Fruit fly (Drosophila melanogaster) whole organism, wandering third instar larva: Measurements from ENCODE around the gene ssp.
A peak's percentile ranks its signal among the peaks of the same experiment; 100 is the strongest.

Experiments used
- Abd-B ChIP-seq: fragments of >200 bp; optimal IDR thresholded peaks from 2 replicates; lab custom pipeline; 2017; ENCODE audit warnings: missing biosample characterization, missing genetic modification characterization
- CG32264 ChIP-seq: fragments of 200-800 bp; sonication (Bioruptor generic); optimal IDR thresholded peaks from 2 replicates; lab custom pipeline; 2016; ENCODE audit warnings: missing biosample characterization, missing genetic modification characterization
- CG9705 ChIP-seq: fragments of 200-800 bp; sonication (Bioruptor generic); optimal IDR thresholded peaks from 2 replicates; lab custom pipeline; 2018; ENCODE audit warnings: missing biosample characterization, mild to moderate bottlenecking, missing genetic modification characterization
- CrebA ChIP-seq: fragments of 200-800 bp; sonication (Bioruptor generic); optimal IDR thresholded peaks from 2 replicates; lab custom pipeline; 2016; ENCODE audit warnings: missing biosample characterization, mild to moderate bottlenecking, missing genetic modification characterization, borderline replicate concordance
- Dfd ChIP-seq: fragments of >200 bp; optimal IDR thresholded peaks from 2 replicates; lab custom pipeline; 2017; ENCODE audit warnings: missing biosample characterization, missing genetic modification characterization
- Dif ChIP-seq: fragments of 200-275, 200-300 bp; sonication (Bioruptor generic); optimal IDR thresholded peaks from 2 replicates; lab custom pipeline; 2018; ENCODE audit warnings: missing biosample characterization, missing genetic modification characterization; ENCODE audit not compliant: partially characterized antibody
- GATAd ChIP-seq: sonication (Bioruptor generic); optimal IDR thresholded peaks from 2 replicates; lab custom pipeline; 2016; ENCODE audit warnings: missing biosample characterization, missing genetic modification characterization
- HLH106 ChIP-seq: fragments of 200-800 bp; optimal IDR thresholded peaks from 3 replicates; lab custom pipeline; 2019; ENCODE audit warnings: missing biosample characterization, mild to moderate bottlenecking, missing genetic modification characterization, moderate library complexity
- Hnf4 ChIP-seq: fragments of 200-800 bp; sonication (Bioruptor generic); optimal IDR thresholded peaks from 2 replicates; lab custom pipeline; 2016; ENCODE audit warnings: missing biosample characterization, mild to moderate bottlenecking, missing genetic modification characterization
- Hr78 ChIP-seq: fragments of >200 bp; optimal IDR thresholded peaks from 2 replicates; lab custom pipeline; 2017; ENCODE audit warnings: missing biosample characterization, missing genetic modification characterization
- Hr83 ChIP-seq: fragments of 200-300 bp; sonication (Bioruptor generic); optimal IDR thresholded peaks from 2 replicates; lab custom pipeline; 2016; ENCODE audit warnings: missing biosample characterization, mild to moderate bottlenecking, missing genetic modification characterization, moderate library complexity; ENCODE audit not compliant: poor library complexity, severe bottlenecking
- Jra ChIP-seq: sonication (Bioruptor generic); optimal IDR thresholded peaks from 2 replicates; lab custom pipeline; 2016; ENCODE audit warnings: missing biosample characterization, missing genetic modification characterization
- Mio ChIP-seq: sonication (Bioruptor generic); optimal IDR thresholded peaks from 2 replicates; lab custom pipeline; 2016; ENCODE audit warnings: missing biosample characterization, missing genetic modification characterization
- Myc ChIP-seq: fragments of >200 bp; optimal IDR thresholded peaks from 2 replicates; lab custom pipeline; 2017
- N ChIP-seq: fragments of >200 bp; optimal IDR thresholded peaks from 2 replicates; lab custom pipeline; 2018; ENCODE audit warnings: missing biosample characterization, missing external identifiers, missing genetic modification characterization
- OdsH ChIP-seq: fragments of 200-800 bp; sonication (Bioruptor generic); optimal IDR thresholded peaks from 2 replicates; lab custom pipeline; 2016; ENCODE audit warnings: missing biosample characterization, mild to moderate bottlenecking, missing genetic modification characterization
- Rel ChIP-seq, 2 experiments: fragments of 200-800 bp; sonication (Bioruptor generic) in 1 of 2; optimal IDR thresholded peaks; 2 replicates in 1 of 2; 3 replicates in 1 of 2; lab custom pipeline; 2016 to 2019; ENCODE audit warnings: mild to moderate bottlenecking in 2 of 2, missing biosample characterization in 2 of 2, missing genetic modification characterization in 2 of 2, moderate library complexity in 1 of 2
- Sp1 ChIP-seq: fragments of 200-800 bp; sonication (Bioruptor generic); optimal IDR thresholded peaks from 3 replicates; lab custom pipeline; 2019; ENCODE audit warnings: missing biosample characterization, mild to moderate bottlenecking, missing genetic modification characterization, moderate library complexity
- Vsx2 ChIP-seq: fragments of 200-300, 225-300 bp; sonication (Bioruptor generic); optimal IDR thresholded peaks from 2 replicates; lab custom pipeline; 2018; ENCODE audit warnings: missing biosample characterization, missing genetic modification characterization; ENCODE audit not compliant: partially characterized antibody
- br ChIP-seq: fragments of 200-800 bp; sonication (Bioruptor generic); optimal IDR thresholded peaks from 2 replicates; lab custom pipeline; 2016; ENCODE audit warnings: missing biosample characterization, missing genetic modification characterization
- brk ChIP-seq: fragments of 200-800 bp; sonication (Bioruptor generic); optimal IDR thresholded peaks from 2 replicates; lab custom pipeline; 2016; ENCODE audit warnings: missing biosample characterization, mild to moderate bottlenecking, missing genetic modification characterization
- dl ChIP-seq, 2 experiments: fragments of 175-275, 200-275 bp in 1 of 2; fragments of 200-275 bp in 1 of 2; sonication (Bioruptor generic); optimal IDR thresholded peaks; lab custom pipeline; 2018; ENCODE audit warnings: mild to moderate bottlenecking in 2 of 2, missing biosample characterization in 2 of 2, missing genetic modification characterization in 2 of 2, moderate library complexity in 2 of 2; ENCODE audit not compliant: partially characterized antibody in 2 of 2, insufficient read depth in 1 of 2
- dmrt93B ChIP-seq: fragments of 200-800 bp; sonication (Bioruptor generic); optimal IDR thresholded peaks from 2 replicates; lab custom pipeline; 2018; ENCODE audit warnings: missing biosample characterization, mild to moderate bottlenecking, missing genetic modification characterization
- dsf ChIP-seq: sonication (Bioruptor generic); optimal IDR thresholded peaks from 2 replicates; lab custom pipeline; 2016; ENCODE audit warnings: missing biosample characterization, missing genetic modification characterization, borderline replicate concordance
- ey ChIP-seq: fragments of 200-800 bp; sonication (Bioruptor generic); optimal IDR thresholded peaks from 2 replicates; lab custom pipeline; 2016; ENCODE audit warnings: missing biosample characterization, missing genetic modification characterization
- foxo ChIP-seq, 2 experiments: fragments of 200-800 bp; sonication (Bioruptor generic); optimal IDR thresholded peaks; 2 replicates in 1 of 2; 3 replicates in 1 of 2; lab custom pipeline; 2016 to 2017; ENCODE audit warnings: missing biosample characterization in 2 of 2, missing genetic modification characterization in 2 of 2
- fru ChIP-seq: fragments of 200-800 bp; sonication (Bioruptor generic); optimal IDR thresholded peaks from 3 replicates; lab custom pipeline; 2016; ENCODE audit warnings: missing biosample characterization, mild to moderate bottlenecking, missing genetic modification characterization
- h ChIP-seq: fragments of 200-800 bp; sonication (Bioruptor generic); optimal IDR thresholded peaks from 3 replicates; lab custom pipeline; 2016; ENCODE audit warnings: missing biosample characterization, mild to moderate bottlenecking, missing genetic modification characterization
- jim ChIP-seq: fragments of 175-275, 200-325 bp; sonication (Bioruptor generic); optimal IDR thresholded peaks from 2 replicates; lab custom pipeline; 2016; ENCODE audit warnings: missing biosample characterization, mild to moderate bottlenecking, missing genetic modification characterization
- lola ChIP-seq: fragments of >200 bp; optimal IDR thresholded peaks from 2 replicates; lab custom pipeline; 2017; ENCODE audit warnings: missing biosample characterization, missing genetic modification characterization
- pan ChIP-seq: fragments of >200 bp; optimal IDR thresholded peaks from 2 replicates; lab custom pipeline; 2017
- psq ChIP-seq: fragments of 200-800 bp; sonication (Bioruptor generic); optimal IDR thresholded peaks from 3 replicates; lab custom pipeline; 2017; ENCODE audit warnings: missing biosample characterization, mild to moderate bottlenecking, missing genetic modification characterization, moderate library complexity
- rgr ChIP-seq: fragments of 200-800 bp; sonication (Bioruptor generic); optimal IDR thresholded peaks from 3 replicates; lab custom pipeline; 2016; ENCODE audit warnings: missing biosample characterization, mild to moderate bottlenecking, missing genetic modification characterization
- sage ChIP-seq: fragments of 200-800 bp; sonication (Bioruptor generic); optimal IDR thresholded peaks from 2 replicates; lab custom pipeline; 2016; ENCODE audit warnings: missing biosample characterization, mild to moderate bottlenecking, missing genetic modification characterization
- sv ChIP-seq: fragments of 200-800 bp; sonication (Bioruptor generic); optimal IDR thresholded peaks from 3 replicates; lab custom pipeline; 2016; ENCODE audit warnings: missing biosample characterization, missing genetic modification characterization
- tai ChIP-seq: sonication (Bioruptor generic); optimal IDR thresholded peaks from 2 replicates; lab custom pipeline; 2016; ENCODE audit warnings: missing biosample characterization, missing genetic modification characterization
- usp ChIP-seq: fragments of >200 bp; optimal IDR thresholded peaks from 2 replicates; lab custom pipeline; 2017; ENCODE audit warnings: missing biosample characterization, missing genetic modification characterization
- woc ChIP-seq: sonication (Bioruptor generic); optimal IDR thresholded peaks from 2 replicates; lab custom pipeline; 2016; ENCODE audit warnings: missing biosample characterization, mild to moderate bottlenecking, missing genetic modification characterization

The ssp gene

dm6 chr3L:12124138-12124583 is 6.1 kb downstream of the ssp start:
- TF ChIP-seq Abd-B (GFP tag; lab: Kevin White, UChicago): peak; percentile 58
- no peak for TF ChIP-seq dsf (GFP tag; lab: Kevin White, UChicago)
- TF ChIP-seq HLH106 (tag; lab: Kevin White, UChicago): peak; percentile 36
- TF ChIP-seq psq: peak; percentile 47
- peak; percentile 74 for TF ChIP-seq h (GFP tag; lab: Kevin White, UChicago)
- peak; percentile 68 for TF ChIP-seq Hr78 (GFP tag; lab: Kevin White, UChicago)
- TF ChIP-seq fru (GFP tag; lab: Kevin White, UChicago): no peak
- TF ChIP-seq CG9705 (GFP tag; lab: Kevin White, UChicago): peak; percentile 6
- no peak for TF ChIP-seq ey (GFP tag; lab: Kevin White, UChicago)
- TF ChIP-seq Dif (GFP tag; lab: Kevin White, UChicago): peak; percentile 73
- no peak for TF ChIP-seq pan
- TF ChIP-seq Rel (GFP tag; optimal IDR thresholded peaks at IDR 0.05; lab: Kevin White, UChicago): no peak
- peak; percentile 76 for TF ChIP-seq Rel (tag; optimal IDR thresholded peaks at IDR 0.05; lab: Kevin White, UChicago)
- peak; percentile 93 for TF ChIP-seq N (GFP tag; lab: Kevin White, UChicago)
- peak in 1 of 2 experiments; percentile 34 for TF ChIP-seq foxo (GFP tag; optimal IDR thresholded peaks at IDR 0.05; lab: Kevin White, UChicago)
- peak; percentile 87 for TF ChIP-seq Hr83 (GFP tag; lab: Kevin White, UChicago)
- TF ChIP-seq Sp1 (GFP tag; lab: Kevin White, UChicago): peak; percentile 36
- peak; percentile 54 for TF ChIP-seq rgr

- TF ChIP-seq fru (GFP tag; lab: Kevin White, UChicago): peak; percentile 86
- TF ChIP-seq Myc (lab: Kevin White, UChicago): peak; percentile 18
- no peak for TF ChIP-seq N (GFP tag; lab: Kevin White, UChicago)
- TF ChIP-seq Dfd (GFP tag; lab: Kevin White, UChicago): no peak
- peak; percentile 86 for TF ChIP-seq HLH106 (tag; lab: Kevin White, UChicago)
- TF ChIP-seq psq: peak; percentile 72
- no peak for TF ChIP-seq lola (GFP tag; lab: Kevin White, UChicago)
- no peak for TF ChIP-seq tai (GFP tag; lab: Kevin White, UChicago)
- no peak for TF ChIP-seq Hr78 (GFP tag; lab: Kevin White, UChicago)
- TF ChIP-seq Hnf4 (GFP tag; lab: Kevin White, UChicago): peak; percentile 85
- no peak for TF ChIP-seq Dif (GFP tag; lab: Kevin White, UChicago)
- TF ChIP-seq sv (GFP tag; lab: Kevin White, UChicago): peak; percentile 79
- TF ChIP-seq CrebA (GFP tag; lab: Kevin White, UChicago): no peak
- no peak for TF ChIP-seq pan
- no peak for TF ChIP-seq Abd-B (GFP tag; lab: Kevin White, UChicago)
- peak; percentile 90 for TF ChIP-seq OdsH (GFP tag; lab: Kevin White, UChicago)
- TF ChIP-seq Rel (GFP tag; optimal IDR thresholded peaks at IDR 0.05; lab: Kevin White, UChicago): no peak
- TF ChIP-seq Rel (tag; optimal IDR thresholded peaks at IDR 0.05; lab: Kevin White, UChicago): peak; percentile 77
- peak; percentile 6 for TF ChIP-seq dsf (GFP tag; lab: Kevin White, UChicago)
- peak; percentile 67 for TF ChIP-seq ey (GFP tag; lab: Kevin White, UChicago)
- TF ChIP-seq woc (GFP tag; lab: Kevin White, UChicago): peak; percentile 32
- peak; percentile 95 for TF ChIP-seq CG9705 (GFP tag; lab: Kevin White, UChicago)
- no peak for TF ChIP-seq usp
- TF ChIP-seq rgr: peak; percentile 97
- TF ChIP-seq Mio: peak; percentile 80
- no peak for TF ChIP-seq jim
- TF ChIP-seq Vsx2 (GFP tag; lab: Kevin White, UChicago): no peak
- TF ChIP-seq Jra (GFP tag; lab: Kevin White, UChicago): peak; percentile 68
- peak; percentile 84 for TF ChIP-seq sage (GFP tag; lab: Kevin White, UChicago)
- peak; percentile 92 for TF ChIP-seq Sp1 (GFP tag; lab: Kevin White, UChicago)
- no peak for TF ChIP-seq GATAd
- no peak for TF ChIP-seq dl (GFP tag; optimal IDR thresholded peaks at IDR 0.05; lab: Kevin White, UChicago; ENCODE audit: insufficient read depth in 1 of 2, partially characterized antibody in 2 of 2)
- TF ChIP-seq h (GFP tag; lab: Kevin White, UChicago): peak; percentile 92
- TF ChIP-seq dmrt93B (GFP tag; lab: Kevin White, UChicago): peak; percentile 93
- TF ChIP-seq br (GFP tag; lab: Kevin White, UChicago): peak; percentile 93
- TF ChIP-seq brk (GFP tag; lab: Kevin White, UChicago): peak; percentile 84
- peak; percentile 25 to 86 for TF ChIP-seq foxo (GFP tag; optimal IDR thresholded peaks at IDR 0.05; lab: Kevin White, UChicago)
- TF ChIP-seq CG32264 (GFP tag; lab: Kevin White, UChicago): peak; percentile 89
- TF ChIP-seq Hr83 (GFP tag; lab: Kevin White, UChicago): peak; percentile 99
- TF ChIP-seq, all 38 proteins: peak for 24
Measured at dm6 chr3L:12124975-12125374, 6.9 kb downstream of the ssp start, which contains the start of gene yps. yps (minus strand) TSS chr3L:12125150.
